Worm (Caenorhabditis elegans) whole organism, early embryonic: ENCODE measurements around the gene C45B11.9.

Experiments
- F13C5.2 ChIP-seq: sonication (generic microtip); optimal IDR thresholded peaks from 2 replicates; lab custom pipeline; 2017; ENCODE audit warnings: mild to moderate bottlenecking, missing genetic modification characterization, inconsistent platforms, missing compliant biosample characterization
- ama-1 ChIP-seq: fragments of 150-350 bp; optimal IDR thresholded peaks from 2 replicates; lab custom pipeline; 2014
- flt-1 ChIP-seq: fragments of 200-800 bp; sonication (Bioruptor generic); IDR thresholded peaks from 2 replicates; pipeline ENCODE4 v1.3.6; 2022; ENCODE audit warnings: missing genetic modification characterization, missing compliant biosample characterization
- hmbx-1 ChIP-seq: sonication (generic microtip); optimal IDR thresholded peaks from 2 replicates; lab custom pipeline; 2016; ENCODE audit warnings: mild to moderate bottlenecking, missing genetic modification characterization, missing compliant biosample characterization
- hnd-1 ChIP-seq: sonication (generic microtip); optimal IDR thresholded peaks from 2 replicates; lab custom pipeline; 2016; ENCODE audit warnings: missing genetic modification characterization, missing compliant biosample characterization
- scrt-1 ChIP-seq: fragments of 200-800 bp; sonication (Bioruptor generic); IDR thresholded peaks from 2 replicates; pipeline ENCODE4 v1.3.6; 2022; ENCODE audit warnings: missing genetic modification characterization, missing compliant biosample characterization

ce11 chrV:11071453-11071852 lies 31.3 kb downstream of the C45B11.9 start:
- TF ChIP-seq flt-1 (GFP tag; lab: Robert Waterston, UW), result no peak
- TF ChIP-seq hmbx-1 (tag; lab: Kevin White, UChicago), result no peak
- no peak for TF ChIP-seq F13C5.2
- TF ChIP-seq scrt-1 (GFP tag; lab: Robert Waterston, UW), result no peak
- no peak for TF ChIP-seq ama-1 (lab: Kevin White, UChicago)
- TF ChIP-seq hnd-1, result no peak
